Worm (Caenorhabditis elegans) whole organism, mixed stage, embryonic: ENCODE measurements around the gene K02E2.11.

Experiments used
- M03D4.4 ChIP-seq: sonication (generic microtip); optimal IDR thresholded peaks from 2 replicates; lab custom pipeline; 2017; ENCODE audit warnings: mild to moderate bottlenecking, missing genetic modification characterization, missing compliant biosample characterization
- bed-3 ChIP-seq: fragments of 200-800 bp; sonication (Bioruptor generic); optimal IDR thresholded peaks from 3 replicates; lab custom pipeline; 2018; ENCODE audit warnings: mild to moderate bottlenecking, missing genetic modification characterization, moderate library complexity, missing compliant biosample characterization
- blmp-1 ChIP-seq: fragments of 150-350 bp; optimal IDR thresholded peaks from 2 replicates; lab custom pipeline; 2014; ENCODE audit warnings: missing biosample characterization, missing genetic modification characterization
- ceh-39 ChIP-seq: fragments of 150-350 bp; optimal IDR thresholded peaks from 2 replicates; lab custom pipeline; 2014; ENCODE audit warnings: missing biosample characterization, missing genetic modification characterization
- ceh-43 ChIP-seq: fragments of 200-800 bp; sonication (Bioruptor generic); optimal IDR thresholded peaks from 2 replicates; lab custom pipeline; 2018; ENCODE audit warnings: mild to moderate bottlenecking, missing genetic modification characterization, moderate library complexity, missing compliant biosample characterization
- ces-1 ChIP-seq: fragments of 150-350 bp; optimal IDR thresholded peaks from 2 replicates; lab custom pipeline; 2014; ENCODE audit warnings: missing biosample characterization, missing genetic modification reagents, missing genetic modification characterization
- cnd-1 ChIP-seq: fragments of 200-800 bp; sonication (Bioruptor generic); optimal IDR thresholded peaks from 2 replicates; lab custom pipeline; 2018; ENCODE audit warnings: mild to moderate bottlenecking, missing genetic modification characterization, missing compliant biosample characterization
- drap-1 ChIP-seq: fragments of 200-800 bp; sonication (Bioruptor generic); optimal IDR thresholded peaks from 3 replicates; lab custom pipeline; 2018; ENCODE audit warnings: mild to moderate bottlenecking, missing genetic modification characterization, missing compliant biosample characterization
- elt-1 ChIP-seq: sonication (generic microtip); optimal IDR thresholded peaks from 2 replicates; lab custom pipeline; 2017; ENCODE audit warnings: missing genetic modification characterization, mild to moderate bottlenecking, missing compliant biosample characterization, antibody characterized with exemption, moderate library complexity, borderline replicate concordance; ENCODE audit not compliant: insufficient read depth
- elt-3 ChIP-seq: fragments of 150-350 bp; optimal IDR thresholded peaks from 2 replicates; lab custom pipeline; 2014; ENCODE audit warnings: missing biosample characterization, missing genetic modification characterization
- ham-2 ChIP-seq: fragments of 200-800 bp; sonication (Bioruptor generic); optimal IDR thresholded peaks from 2 replicates; lab custom pipeline; 2018; ENCODE audit warnings: mild to moderate bottlenecking, missing genetic modification characterization, missing compliant biosample characterization
- hlh-1 ChIP-seq: fragments of 150-350 bp; optimal IDR thresholded peaks from 2 replicates; lab custom pipeline; 2014; ENCODE audit warnings: missing biosample characterization, missing genetic modification reagents, missing genetic modification characterization
- lin-13 ChIP-seq: fragments of 150-350 bp; optimal IDR thresholded peaks from 2 replicates; lab custom pipeline; 2014; ENCODE audit warnings: missing biosample characterization, missing genetic modification characterization
- lin-32 ChIP-seq: fragments of 200-800 bp; sonication (Bioruptor generic); optimal IDR thresholded peaks from 2 replicates; lab custom pipeline; 2018; ENCODE audit warnings: mild to moderate bottlenecking, missing genetic modification characterization, missing compliant biosample characterization
- mab-5 ChIP-seq: fragments of 150-350 bp; optimal IDR thresholded peaks from 2 replicates; lab custom pipeline; 2014; ENCODE audit warnings: missing biosample characterization, missing genetic modification characterization
- mep-1 ChIP-seq: fragments of 150-350 bp; optimal IDR thresholded peaks from 2 replicates; lab custom pipeline; 2017; ENCODE audit warnings: missing biosample characterization, missing genetic modification reagents, missing genetic modification characterization, inconsistent platforms
- nhr-12 ChIP-seq: fragments of 150-350 bp; optimal IDR thresholded peaks from 2 replicates; lab custom pipeline; 2014; ENCODE audit warnings: missing biosample characterization, missing genetic modification characterization
- nhr-2 ChIP-seq: fragments of 150-350 bp; optimal IDR thresholded peaks from 2 replicates; lab custom pipeline; 2014; ENCODE audit warnings: missing biosample characterization, missing genetic modification characterization
- nhr-237 ChIP-seq: fragments of 150-350 bp; optimal IDR thresholded peaks from 2 replicates; lab custom pipeline; 2014; ENCODE audit warnings: missing biosample characterization, missing genetic modification characterization
- nhr-28 ChIP-seq: fragments of 150-350 bp; optimal IDR thresholded peaks from 2 replicates; lab custom pipeline; 2014; ENCODE audit warnings: missing biosample characterization, missing genetic modification characterization
- pha-4 ChIP-seq: fragments of 150-350 bp; optimal IDR thresholded peaks from 2 replicates; lab custom pipeline; 2018; ENCODE audit warnings: missing biosample characterization, missing genetic modification reagents, missing genetic modification characterization
- sem-2 ChIP-seq: fragments of 200-800 bp; sonication (Bioruptor generic); optimal IDR thresholded peaks from 2 replicates; lab custom pipeline; 2018; ENCODE audit warnings: mild to moderate bottlenecking, missing genetic modification characterization, missing compliant biosample characterization
- snpc-4 ChIP-seq: fragments of 150-350 bp; optimal IDR thresholded peaks from 2 replicates; lab custom pipeline; 2014; ENCODE audit warnings: missing biosample characterization, missing genetic modification characterization
- sptf-1 ChIP-seq: sonication (generic microtip); optimal IDR thresholded peaks from 2 replicates; lab custom pipeline; 2017; ENCODE audit warnings: mild to moderate bottlenecking, missing genetic modification characterization, moderate library complexity, missing compliant biosample characterization
- tbx-8 ChIP-seq: fragments of 200-800 bp; sonication (Bioruptor generic); optimal IDR thresholded peaks from 2 replicates; lab custom pipeline; 2018; ENCODE audit warnings: mild to moderate bottlenecking, missing genetic modification characterization, moderate library complexity, missing compliant biosample characterization
- unc-120 ChIP-seq: sonication (generic microtip); optimal IDR thresholded peaks from 2 replicates; lab custom pipeline; 2017; ENCODE audit warnings: missing genetic modification characterization, missing compliant biosample characterization; ENCODE audit not compliant: poor library complexity, severe bottlenecking
- unc-39 ChIP-seq: fragments of 150-350 bp; optimal IDR thresholded peaks from 2 replicates; lab custom pipeline; 2014; ENCODE audit warnings: missing biosample characterization, missing genetic modification characterization
- zip-8 ChIP-seq: fragments of 150-350 bp; optimal IDR thresholded peaks from 2 replicates; lab custom pipeline; 2014; ENCODE audit warnings: missing biosample characterization, missing genetic modification characterization
- ztf-11 ChIP-seq: fragments of 150-350 bp; optimal IDR thresholded peaks from 2 replicates; lab custom pipeline; 2014; ENCODE audit warnings: missing biosample characterization, missing genetic modification characterization

K02E2.11 gene

DNA sequence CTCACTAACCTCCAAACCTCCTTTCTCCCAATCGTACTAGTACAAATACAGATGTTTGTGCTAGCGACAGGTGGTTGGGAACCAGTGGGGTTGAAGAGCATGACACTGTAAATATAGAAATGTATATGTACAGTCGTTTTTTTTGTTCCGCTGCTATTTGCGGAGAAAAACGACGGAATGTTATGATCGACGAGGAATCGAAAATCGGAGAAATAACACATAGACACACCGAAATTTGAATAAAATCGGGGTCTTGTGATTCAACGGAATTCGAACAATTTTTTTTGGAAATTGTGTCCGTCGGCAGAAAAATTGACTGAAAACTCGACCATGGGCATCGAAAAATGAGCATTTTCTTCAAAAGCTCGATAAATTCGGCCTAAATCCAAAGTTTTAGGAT is 28.5 kb downstream of the K02E2.11 start, which contains the start of gene F53H2.3:
Gene F53H2.3 (minus strand): TSS at position 101 of the 400 bp plus-strand sequence.
- no peak for TF ChIP-seq ceh-43 (GFP tag; lab: Kevin White, UChicago)
- no peak for TF ChIP-seq snpc-4 (tag; lab: Kevin White, UChicago)
- no peak for TF ChIP-seq sptf-1 (tag; lab: Kevin White, UChicago)
- TF ChIP-seq nhr-2 (tag; lab: Kevin White, UChicago) = no peak
- no peak for TF ChIP-seq ceh-39 (tag; lab: Kevin White, UChicago)
- TF ChIP-seq nhr-28 (tag; lab: Kevin White, UChicago) = no peak
- no peak for TF ChIP-seq elt-3 (tag; lab: Kevin White, UChicago)
- TF ChIP-seq lin-32 = no peak
- no peak for TF ChIP-seq tbx-8 (GFP tag; lab: Kevin White, UChicago)
- no peak for TF ChIP-seq zip-8 (tag; lab: Kevin White, UChicago)
- no peak for TF ChIP-seq nhr-237 (tag; lab: Kevin White, UChicago)
- no peak for TF ChIP-seq hlh-1 (tag; lab: Kevin White, UChicago)
- TF ChIP-seq mab-5 (tag; lab: Kevin White, UChicago) = no peak
- no peak for TF ChIP-seq lin-13
- no peak for TF ChIP-seq cnd-1 (tag; lab: Kevin White, UChicago)
- no peak for TF ChIP-seq M03D4.4
- no peak for TF ChIP-seq bed-3 (GFP tag; lab: Kevin White, UChicago)
- TF ChIP-seq elt-1 (tag; lab: Kevin White, UChicago) = no peak

DNA sequence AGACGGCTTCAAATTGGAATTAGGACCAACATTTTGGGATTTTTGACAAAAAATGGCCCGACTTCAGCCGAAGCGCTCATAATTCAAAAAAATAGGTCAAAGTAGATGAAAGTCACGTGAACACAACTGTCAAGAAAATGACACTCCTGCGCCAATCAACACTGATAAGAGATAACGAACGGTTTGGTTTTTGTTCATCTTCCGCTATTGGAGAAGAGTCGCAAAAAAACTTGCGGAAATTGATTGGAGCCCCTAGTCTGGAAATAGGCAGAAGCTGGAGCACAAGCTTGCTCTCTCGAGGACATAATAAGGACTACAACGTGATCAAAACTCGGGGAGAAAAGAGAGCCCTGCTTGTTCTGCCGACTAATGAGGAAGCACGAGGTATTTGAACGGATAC is 29.1 kb downstream of the K02E2.11 start:
- no peak for TF ChIP-seq ces-1
- TF ChIP-seq M03D4.4 = no peak
- TF ChIP-seq blmp-1 = no peak
- no peak for TF ChIP-seq lin-13

DNA sequence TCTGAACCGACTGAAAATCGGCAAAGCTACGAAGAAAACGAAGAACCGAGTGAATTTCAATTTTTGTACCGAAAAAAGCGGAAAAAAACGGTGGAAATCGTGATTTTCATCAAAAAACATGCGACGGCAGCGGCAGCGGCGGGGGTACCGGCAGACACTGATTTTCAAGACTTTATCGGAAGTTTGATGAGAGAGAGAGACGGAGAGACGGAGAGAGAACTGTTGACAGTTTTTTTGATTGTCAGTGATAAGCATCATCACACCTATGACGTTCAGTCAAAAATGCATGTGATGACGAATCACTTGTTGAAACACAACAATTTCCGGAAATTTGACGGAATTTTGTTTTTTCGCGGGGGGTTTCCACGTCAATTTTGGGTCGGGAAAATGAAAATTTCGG is 30.3 kb downstream of the K02E2.11 start:
- no peak for TF ChIP-seq mab-5 (tag; lab: Kevin White, UChicago)
- no peak for TF ChIP-seq sptf-1 (tag; lab: Kevin White, UChicago)
- no peak for TF ChIP-seq blmp-1
- no peak for TF ChIP-seq sem-2 (GFP tag; lab: Kevin White, UChicago)
- TF ChIP-seq nhr-12 (tag; lab: Kevin White, UChicago) = no peak
- no peak for TF ChIP-seq cnd-1 (tag; lab: Kevin White, UChicago)
- no peak for TF ChIP-seq zip-8 (tag; lab: Kevin White, UChicago)
- no peak for TF ChIP-seq nhr-237 (tag; lab: Kevin White, UChicago)
- no peak for TF ChIP-seq ham-2
- TF ChIP-seq snpc-4 (tag; lab: Kevin White, UChicago) = no peak
- no peak for TF ChIP-seq unc-39 (tag; lab: Kevin White, UChicago)
- no peak for TF ChIP-seq unc-120 (tag; lab: Kevin White, UChicago)
- no peak for TF ChIP-seq ceh-43 (GFP tag; lab: Kevin White, UChicago)
- TF ChIP-seq nhr-2 (tag; lab: Kevin White, UChicago) = no peak
- TF ChIP-seq mep-1 (tag; lab: Kevin White, UChicago) = no peak
- TF ChIP-seq pha-4 (tag; lab: Kevin White, UChicago) = no peak
- TF ChIP-seq elt-1 (tag; lab: Kevin White, UChicago) = no peak
- no peak for TF ChIP-seq lin-32
- no peak for TF ChIP-seq drap-1 (GFP tag; lab: Kevin White, UChicago)
- no peak for TF ChIP-seq lin-13

DNA sequence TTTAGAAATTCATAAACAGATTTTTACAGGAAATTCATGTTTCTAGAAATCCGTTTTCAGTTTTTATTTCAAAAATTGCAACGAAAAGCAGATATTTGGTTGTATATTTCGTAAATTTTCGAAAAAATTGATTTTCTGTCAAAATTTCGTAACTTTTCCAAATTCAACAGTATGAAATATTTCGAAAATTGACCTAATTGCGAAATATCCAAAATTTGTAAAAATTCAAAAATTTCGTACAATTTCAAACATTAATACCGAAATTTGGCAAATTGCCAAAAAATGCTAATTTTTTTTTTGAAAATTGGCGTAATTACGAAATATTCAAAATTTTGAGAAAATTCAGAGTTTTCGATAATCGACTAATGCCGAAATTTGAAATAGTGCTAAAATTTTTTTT is 30.8 kb downstream of the K02E2.11 start:
- TF ChIP-seq tbx-8 (GFP tag; lab: Kevin White, UChicago) (no peak), sem-2 (GFP tag; lab: Kevin White, UChicago) (no peak), elt-1 (tag; lab: Kevin White, UChicago) (no peak)

DNA sequence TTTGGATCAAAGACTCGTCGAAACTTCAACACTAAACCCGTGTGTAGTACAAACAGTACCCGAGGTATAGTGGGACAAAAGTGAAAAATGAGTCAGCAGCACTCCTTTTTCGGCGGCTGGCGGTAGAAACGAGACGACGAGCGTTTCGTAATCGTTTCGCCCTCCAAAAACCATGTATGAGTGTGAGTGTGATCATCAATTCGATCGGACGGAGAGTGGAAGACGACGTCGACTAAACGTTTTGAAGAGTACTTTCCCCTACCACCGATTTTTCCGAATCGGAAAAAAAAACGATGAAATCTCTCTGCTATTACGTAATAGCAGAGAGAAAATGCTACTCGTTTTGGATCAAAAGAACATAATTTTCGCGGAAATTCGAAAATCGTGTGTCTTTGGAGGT is 32.3 kb downstream of the K02E2.11 start:
- TF ChIP-seq zip-8 (tag; lab: Kevin White, UChicago) = peak; percentile 75
- no peak for TF ChIP-seq snpc-4 (tag; lab: Kevin White, UChicago)
- TF ChIP-seq, all 35 proteins: peak for 1

DNA sequence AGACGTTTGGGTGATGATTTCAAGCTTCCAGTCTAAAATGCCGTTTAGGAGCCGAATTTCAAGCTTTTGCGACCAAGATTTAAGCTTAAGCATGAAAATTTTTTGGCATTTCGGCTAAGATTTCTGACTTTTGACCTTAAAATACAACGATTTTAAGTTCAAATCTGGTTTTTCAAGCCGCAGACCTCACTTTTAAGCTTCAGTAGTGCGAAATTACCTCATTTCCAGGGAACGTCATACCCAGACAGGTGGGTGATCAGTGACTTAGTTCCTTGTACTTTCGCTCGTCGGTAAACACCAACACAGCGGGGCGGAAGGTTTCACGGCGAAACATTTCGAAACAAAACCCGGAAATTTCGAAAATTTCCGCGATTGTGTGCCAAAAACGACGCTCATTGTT is 33.2 kb downstream of the K02E2.11 start:
- TF ChIP-seq snpc-4 (tag; lab: Kevin White, UChicago) (no peak), blmp-1 (no peak), nhr-12 (tag; lab: Kevin White, UChicago) (no peak), unc-120 (tag; lab: Kevin White, UChicago) (no peak), ztf-11 (no peak)
- TF ChIP-seq, all 35 proteins: peak for 0
